Worm (Caenorhabditis elegans): Measurements from ENCODE around the gene nhr-168.

The nhr-168 gene

DNA sequence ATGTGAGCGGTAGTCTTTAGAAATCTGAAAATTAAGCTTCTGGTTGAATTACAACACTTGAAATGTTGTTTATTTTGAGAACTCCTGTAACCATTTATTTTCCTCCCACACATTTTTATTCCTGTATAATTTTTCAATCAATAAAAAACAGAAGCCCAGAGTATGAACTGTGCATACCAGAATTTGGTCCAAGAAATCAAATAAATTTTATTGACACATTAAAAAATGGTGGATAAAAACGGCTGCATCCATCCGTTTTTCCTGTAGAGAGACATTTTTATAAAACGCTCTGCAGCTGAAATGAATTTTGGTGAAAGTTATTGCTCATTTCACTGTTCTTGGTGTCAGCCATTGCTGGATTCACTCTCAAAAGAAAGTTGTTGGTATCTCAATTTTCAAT, 36.5 kb downstream of the nhr-168 start, which contains the start of gene C26E1.1:
Gene C26E1.1, plus strand, starts transcription at position 301 of the 400 bp plus-strand sequence.
- TF ChIP-seq F49E8.2 (tag; optimal IDR thresholded peaks at IDR 0.05; ENCODE audit: borderline replicate concordance) (no peak), ces-1 (GFP tag; optimal IDR thresholded peaks at IDR 0.05) (no peak), Y75B8A.6 (GFP tag; IDR thresholded peaks at IDR 0.05) (no peak), spr-1 (tag; optimal IDR thresholded peaks at IDR 0.05) (no peak), zfp-2 (tag; optimal IDR thresholded peaks at IDR 0.05) (no peak)

DNA sequence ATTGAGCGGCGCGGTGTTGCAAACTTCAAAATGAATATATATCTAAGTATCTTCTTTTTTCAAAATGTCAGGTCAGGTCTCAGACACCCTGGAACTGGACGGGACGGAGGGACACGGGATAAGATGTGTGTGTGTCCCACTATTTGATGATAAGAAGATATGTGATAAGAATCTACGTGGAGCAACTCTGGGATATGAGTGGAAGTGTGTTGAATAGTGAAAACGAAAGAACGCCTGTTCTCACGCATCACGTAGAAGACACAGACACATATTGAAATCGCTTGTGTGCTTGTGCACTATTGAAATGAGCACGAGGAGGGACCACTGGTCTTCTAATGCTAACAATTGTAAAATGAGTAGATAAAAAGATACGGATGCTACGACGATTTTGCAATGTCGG, 37.8 kb downstream of the nhr-168 start, which contains the start of gene uig-1:
Gene uig-1, minus strand, starts transcription at position 120 of the 400 bp plus-strand sequence.
- TF ChIP-seq unc-62 (GFP tag; optimal IDR thresholded peaks at IDR 0.05 in 1 of 2) = peak in 1 of 2 experiments; percentile 63
- no peak for TF ChIP-seq unc-62 (tag; optimal IDR thresholded peaks at IDR 0.05)
- TF ChIP-seq daf-16 (GFP tag; optimal IDR thresholded peaks at IDR 0.05) = no peak
- no peak for TF ChIP-seq daf-16 (tag; optimal IDR thresholded peaks at IDR 0.05)

- TF ChIP-seq snpc-4 (tag; optimal IDR thresholded peaks at IDR 0.05) (no peak), nhr-102 (tag; optimal IDR thresholded peaks at IDR 0.05) (no peak), zip-2 (tag; optimal IDR thresholded peaks at IDR 0.05) (no peak), mxl-3 (GFP tag; optimal IDR thresholded peaks at IDR 0.05) (no peak), sdz-12 (GFP tag; optimal IDR thresholded peaks at IDR 0.05) (no peak), ztf-7 (tag; optimal IDR thresholded peaks at IDR 0.05) (no peak), spr-1 (tag; optimal IDR thresholded peaks at IDR 0.05) (no peak), gei-8 (GFP tag; optimal IDR thresholded peaks at IDR 0.05) (no peak), Y48G9A.11 (GFP tag; IDR thresholded peaks at IDR 0.05) (no peak), zip-11 (GFP tag; IDR thresholded peaks at IDR 0.05) (no peak), F37D6.2 (tag; optimal IDR thresholded peaks at IDR 0.05) (no peak), unc-130 (GFP tag; optimal IDR thresholded peaks at IDR 0.05) (no peak), aha-1 (tag) (no peak), madf-9 (GFP tag; conservative IDR thresholded peaks at IDR 0.05) (no peak), zag-1 (tag; optimal IDR thresholded peaks at IDR 0.05) (no peak), mxl-2 (GFP tag; conservative IDR thresholded peaks at IDR 0.05) (no peak)
Observed at ce11 chrV:13294507-13294906, 39.2 kb downstream of the nhr-168 start.

DNA sequence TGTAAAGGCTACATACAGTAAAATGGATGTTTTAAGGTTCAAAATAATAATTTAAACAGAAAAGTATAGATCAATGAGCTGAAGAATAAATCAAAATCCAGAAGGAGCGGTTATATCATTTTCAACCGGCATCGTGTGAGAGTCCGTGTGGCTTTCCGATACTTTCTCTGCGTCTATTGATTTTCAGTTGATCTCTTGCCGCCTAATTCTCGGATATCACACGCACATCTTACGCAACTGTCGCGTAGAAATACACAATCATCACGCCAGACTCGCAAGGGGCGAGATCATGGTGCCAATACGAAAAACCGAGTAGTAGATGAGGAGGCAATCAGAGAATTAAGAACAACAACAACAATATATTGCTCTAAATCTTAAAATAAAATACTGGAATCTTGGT, 44.8 kb downstream of the nhr-168 start:
- TF ChIP-seq skn-1 (tag; optimal IDR thresholded peaks at IDR 0.05) (no peak), unc-62 (GFP tag; optimal IDR thresholded peaks at IDR 0.05 in 1 of 2) (no peak), unc-62 (tag; optimal IDR thresholded peaks at IDR 0.05) (no peak), ceh-44 (GFP tag; IDR thresholded peaks at IDR 0.05) (no peak), daf-16 (GFP tag; optimal IDR thresholded peaks at IDR 0.05) (peak in 1 of 2 experiments; percentile 36), daf-16 (tag; optimal IDR thresholded peaks at IDR 0.05) (no peak)

DNA sequence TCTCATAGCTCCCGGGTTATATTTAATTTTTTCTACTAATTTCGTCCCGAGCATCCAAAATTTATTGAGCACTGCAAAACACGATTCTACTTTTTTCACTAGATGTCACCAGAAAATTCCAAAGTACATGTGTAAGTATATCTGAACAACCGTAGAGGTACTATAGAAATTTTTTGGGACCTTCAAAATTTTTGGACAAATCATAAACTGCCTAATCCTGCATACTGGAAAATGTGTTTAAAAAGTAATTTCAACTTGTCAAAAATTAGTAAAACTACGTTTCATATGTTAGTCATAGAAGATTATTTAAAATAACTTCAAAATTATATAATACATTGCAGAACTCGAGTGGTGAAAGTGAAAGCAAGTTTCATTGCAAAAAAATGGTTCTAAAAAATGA, 47.1 kb downstream of the nhr-168 start:
- TF ChIP-seq spr-1 (tag; optimal IDR thresholded peaks at IDR 0.05) (no peak), aha-1 (tag) (peak; percentile 91)

- TF ChIP-seq lin-13 (GFP tag; optimal IDR thresholded peaks at IDR 0.05) = no peak
- TF ChIP-seq nhr-11 (tag; optimal IDR thresholded peaks at IDR 0.05) = peak; percentile 27
- peak; percentile 33 for TF ChIP-seq nhr-28 (tag; optimal IDR thresholded peaks at IDR 0.05)
Observed at ce11 chrV:13285284-13285683, 48.4 kb downstream of the nhr-168 start.

DNA sequence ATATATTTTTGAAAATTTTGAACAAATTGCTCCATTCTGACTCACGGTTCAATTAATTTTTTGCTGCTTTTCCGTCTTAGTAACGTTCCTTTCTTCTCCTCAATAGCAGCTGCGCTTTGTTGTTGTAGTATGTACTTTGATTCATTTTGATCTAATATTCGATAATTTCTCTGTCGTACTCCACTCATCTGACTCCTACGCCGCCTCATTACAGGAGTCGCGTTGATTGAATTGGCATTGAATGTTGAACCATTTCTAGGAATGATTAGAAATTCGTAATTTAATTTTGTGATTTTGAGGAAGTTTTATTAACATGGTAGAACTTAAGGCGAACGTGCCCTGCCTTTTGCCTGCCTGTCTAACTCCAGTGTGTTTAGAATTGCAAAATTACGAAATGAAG, 50.7 kb downstream of the nhr-168 start:
- TF ChIP-seq daf-19 (GFP tag; conservative IDR thresholded peaks at IDR 0.05) = no peak
- TF ChIP-seq egl-27 (tag; optimal IDR thresholded peaks at IDR 0.05) = no peak
- no peak for TF ChIP-seq snpc-4 (tag; optimal IDR thresholded peaks at IDR 0.05)
- TF ChIP-seq zag-1 (tag; optimal IDR thresholded peaks at IDR 0.05) = no peak
- TF ChIP-seq skn-1 (tag; optimal IDR thresholded peaks at IDR 0.05) = no peak
- no peak for TF ChIP-seq ZK337.2 (GFP tag; IDR thresholded peaks at IDR 0.05)
